Worm (Caenorhabditis elegans): Measurements from ENCODE around the gene ZK673.6.

ce11 chrII:10510242-10510641 lies 46.1 kb upstream of the ZK673.6 start, which contains the start of gene F59B10.3:
- TF ChIP-seq ztf-29 (GFP tag; IDR thresholded peaks at IDR 0.05) (no peak), flt-1 (GFP tag; IDR thresholded peaks at IDR 0.05) (no peak), T22C8.4 (GFP tag; IDR thresholded peaks at IDR 0.05) (no peak), ztf-23 (GFP tag; IDR thresholded peaks at IDR 0.05) (no peak), med-1 (GFP tag; optimal IDR thresholded peaks at IDR 0.05; ENCODE audit: insufficient read depth) (no peak), klf-2 (GFP tag; conservative IDR thresholded peaks at IDR 0.05) (no peak), cog-1 (tag; optimal IDR thresholded peaks at IDR 0.05) (no peak), ref-1 (GFP tag; conservative IDR thresholded peaks at IDR 0.05) (no peak), tab-1 (GFP tag; IDR thresholded peaks at IDR 0.05) (no peak)
